Worm (Caenorhabditis elegans): ENCODE data around the gene C04A11.1.

C04A11.1 gene

DNA sequence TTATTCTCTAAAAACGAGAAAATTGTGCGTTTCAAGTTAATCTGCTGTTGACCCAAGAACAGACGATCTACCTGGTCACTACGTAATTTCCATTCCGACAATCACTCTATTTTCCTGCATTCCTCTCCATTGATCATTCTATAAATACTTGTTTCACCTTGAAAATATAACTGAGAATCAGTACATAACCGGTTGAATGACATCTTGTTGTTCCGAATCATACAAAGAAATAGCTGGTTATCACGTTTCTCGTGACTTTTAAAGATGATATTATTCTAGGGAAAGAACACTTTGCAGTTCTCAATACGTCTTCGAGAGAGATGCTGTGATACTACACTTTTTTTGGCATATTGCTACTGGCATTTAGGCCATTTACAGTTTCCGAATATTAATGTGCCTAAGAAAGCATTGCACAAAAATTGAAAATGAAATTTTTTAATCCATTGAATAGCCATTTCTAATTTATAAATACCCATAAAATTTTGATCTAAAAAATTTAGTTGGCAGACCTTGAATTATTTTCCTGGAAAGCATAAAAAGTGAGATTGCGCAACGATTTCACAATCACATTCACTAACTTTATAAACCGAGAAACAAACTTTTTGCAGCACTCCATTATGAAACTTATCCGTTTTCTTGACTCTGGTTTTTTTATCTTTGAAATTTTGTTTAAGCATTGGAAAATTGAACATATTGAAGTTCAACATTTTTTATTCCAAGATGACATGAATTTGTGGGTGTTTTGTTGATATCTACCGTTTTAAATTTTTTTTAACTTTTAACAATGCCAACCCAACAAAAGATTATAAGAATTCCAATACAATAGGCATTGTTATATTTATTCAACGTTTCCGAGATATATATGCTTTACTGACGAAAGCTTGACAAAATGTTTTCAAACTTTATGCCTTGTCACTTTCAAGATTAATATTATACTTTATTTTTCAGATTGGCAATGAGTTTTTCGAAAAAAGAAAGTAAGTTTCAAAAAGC, 3.6 kb downstream of the C04A11.1 start, which contains the start of gene C04A11.5:
TSS of gene C04A11.5 (plus strand) at position 943 of the 993 bp plus-strand sequence.
- TF ChIP-seq ztf-23 (GFP tag; IDR thresholded peaks at IDR 0.05) = no peak
- TF ChIP-seq klf-2 (GFP tag; conservative IDR thresholded peaks at IDR 0.05) = no peak
- TF ChIP-seq tab-1 (GFP tag; IDR thresholded peaks at IDR 0.05) = no peak
- no peak for TF ChIP-seq T22C8.4 (GFP tag; IDR thresholded peaks at IDR 0.05)
- no peak for TF ChIP-seq flt-1 (GFP tag; IDR thresholded peaks at IDR 0.05)
- no peak for TF ChIP-seq cog-1 (tag; optimal IDR thresholded peaks at IDR 0.05)
- TF ChIP-seq ztf-29 (GFP tag; IDR thresholded peaks at IDR 0.05) = no peak
- no peak for TF ChIP-seq med-1 (GFP tag; optimal IDR thresholded peaks at IDR 0.05; ENCODE audit: insufficient read depth)
- no peak for TF ChIP-seq ref-1 (GFP tag; conservative IDR thresholded peaks at IDR 0.05)

DNA sequence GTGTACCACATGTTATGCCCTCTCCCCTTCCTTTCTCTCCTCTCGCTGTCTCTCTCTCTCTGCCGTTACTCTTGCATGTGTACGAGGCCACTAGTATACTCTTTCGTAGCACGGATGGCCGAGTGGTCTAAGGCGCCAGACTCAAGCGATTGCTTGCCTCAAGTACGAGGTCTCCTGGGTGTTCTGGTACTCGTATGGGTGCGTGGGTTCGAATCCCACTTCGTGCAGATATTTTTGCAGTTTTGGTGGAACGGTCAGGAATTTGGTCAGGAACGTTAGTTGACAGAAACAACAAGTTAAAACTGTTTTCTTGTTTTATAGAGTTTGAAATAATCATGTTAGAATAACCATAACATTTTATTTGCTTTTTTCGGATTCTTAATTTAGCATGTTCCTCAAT, 5.1 kb downstream of the C04A11.1 start:
- TF ChIP-seq T22C8.4 (GFP tag; IDR thresholded peaks at IDR 0.05) (peak; percentile 99), tab-1 (GFP tag; IDR thresholded peaks at IDR 0.05) (peak; percentile 100), ref-1 (GFP tag; conservative IDR thresholded peaks at IDR 0.05) (peak; percentile 98), ztf-23 (GFP tag; IDR thresholded peaks at IDR 0.05) (peak; percentile 98), klf-2 (GFP tag; conservative IDR thresholded peaks at IDR 0.05) (peak; percentile 99), cog-1 (tag; optimal IDR thresholded peaks at IDR 0.05) (peak; percentile 98), flt-1 (GFP tag; IDR thresholded peaks at IDR 0.05) (peak; percentile 99), ztf-29 (GFP tag; IDR thresholded peaks at IDR 0.05) (peak; percentile 99), med-1 (GFP tag; optimal IDR thresholded peaks at IDR 0.05; ENCODE audit: insufficient read depth) (peak; percentile 86)

DNA sequence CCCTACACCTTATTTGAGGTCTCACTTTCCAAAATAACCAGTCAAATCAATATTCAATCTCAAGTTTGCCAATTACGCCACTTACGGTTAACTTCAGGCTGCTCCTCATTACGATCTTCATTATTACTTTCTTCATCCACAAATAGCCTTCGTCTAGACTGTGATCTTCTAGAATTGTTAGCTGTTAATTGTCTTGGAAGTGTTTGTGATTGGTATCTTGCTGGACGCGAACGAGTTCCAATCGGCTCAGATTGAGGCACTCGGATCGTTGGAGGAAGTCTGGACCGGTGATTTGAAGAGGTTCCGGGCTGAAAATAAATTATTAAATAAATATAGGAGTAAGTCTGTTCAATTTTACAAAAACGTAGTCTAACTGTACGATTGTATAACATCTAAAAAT, 6.6 kb downstream of the C04A11.1 start:
- TF ChIP-seq ztf-29 (GFP tag; IDR thresholded peaks at IDR 0.05) = no peak
- no peak for TF ChIP-seq ztf-23 (GFP tag; IDR thresholded peaks at IDR 0.05)
- no peak for TF ChIP-seq tab-1 (GFP tag; IDR thresholded peaks at IDR 0.05)
- no peak for TF ChIP-seq ref-1 (GFP tag; conservative IDR thresholded peaks at IDR 0.05)
- no peak for TF ChIP-seq klf-2 (GFP tag; conservative IDR thresholded peaks at IDR 0.05)
- TF ChIP-seq cog-1 (tag; optimal IDR thresholded peaks at IDR 0.05) = no peak
- no peak for TF ChIP-seq T22C8.4 (GFP tag; IDR thresholded peaks at IDR 0.05)
- TF ChIP-seq med-1 (GFP tag; optimal IDR thresholded peaks at IDR 0.05; ENCODE audit: insufficient read depth) = no peak
- TF ChIP-seq flt-1 (GFP tag; IDR thresholded peaks at IDR 0.05) = no peak

DNA sequence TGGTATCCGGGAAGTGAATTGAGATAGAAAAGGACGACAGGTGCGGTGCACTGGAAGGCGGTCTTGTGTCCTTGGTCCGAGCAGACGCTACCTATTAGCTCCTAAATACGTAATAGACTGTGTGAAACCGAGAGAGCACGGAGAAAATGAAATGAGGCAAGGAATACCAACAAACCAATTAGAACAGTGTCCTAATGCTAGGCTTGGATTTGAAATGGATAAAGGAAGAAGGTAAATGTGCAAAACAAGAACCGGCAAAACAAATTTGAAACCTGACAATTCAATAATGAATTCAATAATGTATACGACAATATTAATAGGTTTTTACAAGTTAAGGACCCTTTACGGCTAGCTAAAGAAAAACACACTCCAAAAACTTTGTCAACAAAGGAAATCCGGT, 8.4 kb downstream of the C04A11.1 start, which contains the start of gene C04A11.2:
TSS of gene C04A11.2 (minus strand) at position 101 of the 400 bp plus-strand sequence.
- TF ChIP-seq cog-1 (tag; optimal IDR thresholded peaks at IDR 0.05) (no peak), klf-2 (GFP tag; conservative IDR thresholded peaks at IDR 0.05) (no peak), med-1 (GFP tag; optimal IDR thresholded peaks at IDR 0.05; ENCODE audit: insufficient read depth) (no peak), ztf-23 (GFP tag; IDR thresholded peaks at IDR 0.05) (no peak), tab-1 (GFP tag; IDR thresholded peaks at IDR 0.05) (no peak), T22C8.4 (GFP tag; IDR thresholded peaks at IDR 0.05) (no peak), ztf-29 (GFP tag; IDR thresholded peaks at IDR 0.05) (no peak), ref-1 (GFP tag; conservative IDR thresholded peaks at IDR 0.05) (no peak), flt-1 (GFP tag; IDR thresholded peaks at IDR 0.05) (no peak)

DNA sequence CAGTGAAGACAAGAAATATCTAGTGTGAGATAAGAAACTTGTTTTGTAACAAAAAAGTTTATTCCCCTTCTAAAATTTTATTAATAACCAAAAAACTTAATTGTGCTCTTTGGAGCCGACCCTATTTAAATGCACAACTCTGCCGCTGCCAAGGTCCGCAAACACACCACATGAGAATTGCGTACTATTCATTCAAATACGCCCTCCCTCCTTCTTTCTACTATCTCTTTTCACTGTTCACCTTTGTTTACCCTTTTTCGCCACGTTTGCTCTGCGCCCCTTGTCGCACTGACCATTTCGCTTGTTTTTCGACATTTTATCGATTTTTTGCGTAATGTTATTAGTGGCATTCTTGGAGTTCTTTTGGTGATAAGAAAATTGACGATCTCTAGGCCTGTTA, 9.3 kb downstream of the C04A11.1 start:
- peak; percentile 61 for TF ChIP-seq T22C8.4 (GFP tag; IDR thresholded peaks at IDR 0.05)
- 0 out of 2 replicates have a peak, but pooled peaks have one; percentile 46 for TF ChIP-seq flt-1 (GFP tag; IDR thresholded peaks at IDR 0.05)
- peak; percentile 9 for TF ChIP-seq cog-1 (tag; optimal IDR thresholded peaks at IDR 0.05)
- TF ChIP-seq klf-2 (GFP tag; conservative IDR thresholded peaks at IDR 0.05) = no peak
- TF ChIP-seq med-1 (GFP tag; optimal IDR thresholded peaks at IDR 0.05; ENCODE audit: insufficient read depth) = no peak
- no peak for TF ChIP-seq tab-1 (GFP tag; IDR thresholded peaks at IDR 0.05)
- TF ChIP-seq ztf-29 (GFP tag; IDR thresholded peaks at IDR 0.05) = no peak
- no peak for TF ChIP-seq ztf-23 (GFP tag; IDR thresholded peaks at IDR 0.05)
- TF ChIP-seq ref-1 (GFP tag; conservative IDR thresholded peaks at IDR 0.05) = no peak

- TF ChIP-seq tab-1 (GFP tag; IDR thresholded peaks at IDR 0.05) (no peak), ztf-23 (GFP tag; IDR thresholded peaks at IDR 0.05) (no peak), klf-2 (GFP tag; conservative IDR thresholded peaks at IDR 0.05) (no peak), ztf-29 (GFP tag; IDR thresholded peaks at IDR 0.05) (no peak), med-1 (GFP tag; optimal IDR thresholded peaks at IDR 0.05; ENCODE audit: insufficient read depth) (no peak), flt-1 (GFP tag; IDR thresholded peaks at IDR 0.05) (no peak), ref-1 (GFP tag; conservative IDR thresholded peaks at IDR 0.05) (no peak), T22C8.4 (GFP tag; IDR thresholded peaks at IDR 0.05) (no peak), cog-1 (tag; optimal IDR thresholded peaks at IDR 0.05) (no peak)
Observed at ce11 chrX:13670966-13671365, 10.7 kb downstream of the C04A11.1 start.

ce11 chrX:13672622-13673021, 12.3 kb downstream of the C04A11.1 start:
- TF ChIP-seq ref-1 (GFP tag; conservative IDR thresholded peaks at IDR 0.05) (no peak), flt-1 (GFP tag; IDR thresholded peaks at IDR 0.05) (no peak), med-1 (GFP tag; optimal IDR thresholded peaks at IDR 0.05; ENCODE audit: insufficient read depth) (no peak), T22C8.4 (GFP tag; IDR thresholded peaks at IDR 0.05) (no peak), tab-1 (GFP tag; IDR thresholded peaks at IDR 0.05) (no peak)

- TF ChIP-seq tab-1 (GFP tag; IDR thresholded peaks at IDR 0.05) (no peak), flt-1 (GFP tag; IDR thresholded peaks at IDR 0.05) (0 out of 2 replicates have a peak, but pooled peaks have one; percentile 7)
Observed at ce11 chrX:13675444-13675843, 15.1 kb downstream of the C04A11.1 start.

DNA sequence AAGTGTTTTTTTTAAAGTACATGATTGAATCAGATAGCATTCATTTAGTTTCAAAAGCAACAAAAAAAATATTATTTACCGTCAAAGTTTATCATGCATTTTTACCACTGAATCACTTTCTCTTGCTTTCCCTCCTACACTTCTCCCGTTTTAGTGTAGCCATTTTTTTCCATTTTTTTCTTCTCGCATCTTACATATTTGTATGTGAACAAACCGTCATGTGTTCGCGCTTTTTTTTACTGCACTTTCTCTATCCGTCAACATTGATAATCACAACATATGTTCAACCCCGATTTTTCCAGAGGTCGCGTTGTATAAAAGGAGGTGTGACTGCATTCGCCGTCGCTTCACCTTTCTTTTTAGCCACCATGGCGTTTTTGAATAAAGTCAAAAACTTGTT, 16.6 kb downstream of the C04A11.1 start, which contains the start of gene gck-4:
TSS of gene gck-4 (plus strand) at position 301 of the 400 bp plus-strand sequence.
- TF ChIP-seq tab-1 (GFP tag; IDR thresholded peaks at IDR 0.05) (no peak), klf-2 (GFP tag; conservative IDR thresholded peaks at IDR 0.05) (no peak), T22C8.4 (GFP tag; IDR thresholded peaks at IDR 0.05) (no peak), ztf-23 (GFP tag; IDR thresholded peaks at IDR 0.05) (no peak), med-1 (GFP tag; optimal IDR thresholded peaks at IDR 0.05; ENCODE audit: insufficient read depth) (no peak), ztf-29 (GFP tag; IDR thresholded peaks at IDR 0.05) (no peak), flt-1 (GFP tag; IDR thresholded peaks at IDR 0.05) (no peak), ref-1 (GFP tag; conservative IDR thresholded peaks at IDR 0.05) (no peak), cog-1 (tag; optimal IDR thresholded peaks at IDR 0.05) (no peak)

All from whole organism, midembryonic.